Worm (Caenorhabditis elegans) whole organism, L4/young adult: ENCODE measurements around the gene aly-1.

ENCODE experiments used
- W03F9.2 ChIP-seq: fragments of 150-350 bp; optimal IDR thresholded peaks from 2 replicates; lab custom pipeline; 2014; ENCODE audit warnings: missing biosample characterization, missing genetic modification characterization
- dao-5 ChIP-seq: sonication (generic microtip); optimal IDR thresholded peaks from 2 replicates; lab custom pipeline; 2016; ENCODE audit warnings: missing genotype, missing genetic modification characterization, moderate library complexity, missing compliant biosample characterization
- him-1 ChIP-seq: sonication (generic microtip); optimal IDR thresholded peaks from 2 replicates; lab custom pipeline; 2016; ENCODE audit warnings: missing genotype, missing genetic modification reagents, missing genetic modification characterization, missing compliant biosample characterization

DNA sequence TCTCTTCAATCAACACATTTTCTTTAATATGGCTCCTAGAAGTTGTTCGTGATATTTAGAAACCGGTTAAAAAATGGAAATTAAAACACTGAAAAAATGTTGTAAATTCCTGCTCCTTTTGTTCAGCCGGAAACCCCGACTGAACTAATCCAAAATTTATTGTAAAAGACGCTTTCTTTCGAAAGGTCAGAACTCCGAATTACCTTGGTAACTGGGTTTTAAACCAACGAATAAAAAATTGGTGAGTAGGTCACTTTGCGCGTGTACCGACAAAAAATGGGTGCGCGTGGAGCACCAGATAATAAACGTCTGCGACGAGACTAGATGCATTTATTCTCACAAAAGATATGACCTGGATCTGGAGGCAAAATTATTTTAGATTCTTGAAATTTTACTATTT, 21.9 kb downstream of the aly-1 start:
- no peak for TF ChIP-seq him-1 (tag; lab: Kevin White, UChicago)
- TF ChIP-seq dao-5 (tag; lab: Kevin White, UChicago), result no peak
- TF ChIP-seq W03F9.2 (tag; lab: Kevin White, UChicago), result no peak
